Worm (Caenorhabditis elegans) whole organism, L4 larva: Measurements from ENCODE around the gene srh-45.

Experiments
- D1046.2 ChIP-seq: fragments of 200-800 bp; sonication (Bioruptor generic); IDR thresholded peaks from 2 replicates; pipeline ENCODE4 v1.3.6; 2022; ENCODE audit warnings: missing genetic modification characterization, missing compliant biosample characterization
- F10B5.3 ChIP-seq: sonication (generic microtip); optimal IDR thresholded peaks from 2 replicates; lab custom pipeline; 2016; ENCODE audit warnings: mild to moderate bottlenecking, missing genetic modification characterization, missing compliant biosample characterization
- F26F4.8 ChIP-seq: fragments of 200-800 bp; sonication (Bioruptor generic); conservative IDR thresholded peaks from 2 replicates; pipeline ENCODE4 v1.3.6; 2022; ENCODE audit warnings: missing genetic modification characterization, missing compliant biosample characterization
- F37D6.2 ChIP-seq: sonication (generic microtip); optimal IDR thresholded peaks from 2 replicates; lab custom pipeline; 2016; ENCODE audit warnings: mild to moderate bottlenecking, missing genetic modification characterization, missing compliant biosample characterization
- R02D3.7 ChIP-seq: fragments of 150-350 bp; sonication (generic microtip); optimal IDR thresholded peaks from 3 replicates; lab custom pipeline; 2014; ENCODE audit warnings: missing biosample characterization, missing genetic modification characterization
- T26A8.4 ChIP-seq: fragments of 200-800 bp; sonication (Bioruptor generic); IDR thresholded peaks from 2 replicates; pipeline ENCODE4 v1.3.6; 2022; ENCODE audit warnings: missing genetic modification characterization, missing compliant biosample characterization
- Y105C5A.15 ChIP-seq: fragments of 200-800 bp; sonication (Bioruptor generic); IDR thresholded peaks from 2 replicates; pipeline ENCODE4 v1.3.6; 2022; ENCODE audit warnings: missing genetic modification characterization, missing compliant biosample characterization
- Y48G9A.11 ChIP-seq: fragments of 200-800 bp; sonication (Bioruptor generic); IDR thresholded peaks from 2 replicates; pipeline ENCODE4 v1.3.6; 2022; ENCODE audit warnings: missing genetic modification reagents, missing genetic modification characterization, missing compliant biosample characterization
- Y5F2A.4 ChIP-seq: fragments of 200-800 bp; sonication (Bioruptor generic); optimal IDR thresholded peaks from 2 replicates; lab custom pipeline; 2018; ENCODE audit warnings: mild to moderate bottlenecking, missing genetic modification characterization, missing compliant biosample characterization
- Y75B8A.6 ChIP-seq: fragments of 200-800 bp; sonication (Bioruptor generic); IDR thresholded peaks from 2 replicates; pipeline ENCODE4 v1.3.6; 2022; ENCODE audit warnings: missing genetic modification reagents, missing genetic modification characterization, missing compliant biosample characterization
- ZK337.2 ChIP-seq: fragments of 200-800 bp; sonication (Bioruptor generic); IDR thresholded peaks from 2 replicates; pipeline ENCODE4 v1.3.6; 2022; ENCODE audit warnings: missing genetic modification reagents, missing genetic modification characterization, missing compliant biosample characterization
- ZK546.5 ChIP-seq, 2 experiments: sonication (generic microtip); optimal IDR thresholded peaks; 2 replicates each; lab custom pipeline; 2017; ENCODE audit warnings: missing biosample characterization in 2 of 2, missing genetic modification characterization in 2 of 2
- aha-1 ChIP-seq: fragments of 150-350 bp; peaks from one replicate; lab custom pipeline; 2014; ENCODE audit warnings: missing biosample characterization, missing genetic modification characterization
- ctbp-1 ChIP-seq: fragments of 200-800 bp; sonication (Bioruptor generic); IDR thresholded peaks from 2 replicates; pipeline ENCODE4 v1.3.6; 2022; ENCODE audit warnings: missing genetic modification reagents, missing genetic modification characterization, missing compliant biosample characterization
- daf-16 ChIP-seq, 3 experiments: sonication (generic microtip); optimal IDR thresholded peaks; 2 replicates each; lab custom pipeline; 2016 to 2017; ENCODE audit warnings: missing genetic modification characterization in 3 of 3, missing genetic modification reagents in 3 of 3, mild to moderate bottlenecking in 2 of 3, missing compliant biosample characterization in 2 of 3, missing biosample characterization in 1 of 3, moderate library complexity in 1 of 3
- daf-19 ChIP-seq: fragments of 200-800 bp; sonication (Bioruptor generic); conservative IDR thresholded peaks from 2 replicates; pipeline ENCODE4 v1.3.6; 2022; ENCODE audit warnings: missing genetic modification characterization, missing compliant biosample characterization
- dmd-6 ChIP-seq: fragments of 200-800 bp; sonication (Bioruptor generic); IDR thresholded peaks from 2 replicates; pipeline ENCODE4 v1.3.6; 2022; ENCODE audit warnings: missing genetic modification reagents, missing genetic modification characterization, missing compliant biosample characterization
- dmd-8 ChIP-seq: fragments of 200-800 bp; sonication (Bioruptor generic); IDR thresholded peaks from 2 replicates; pipeline ENCODE4 v1.3.6; 2022; ENCODE audit warnings: missing genetic modification characterization, missing compliant biosample characterization
- dpl-1 ChIP-seq: fragments of 150-350 bp; optimal IDR thresholded peaks from 2 replicates; lab custom pipeline; 2014; ENCODE audit warnings: missing biosample characterization, missing genetic modification reagents, missing genetic modification characterization
- duxl-1 ChIP-seq: sonication (generic microtip); optimal IDR thresholded peaks from 2 replicates; lab custom pipeline; 2016; ENCODE audit warnings: mild to moderate bottlenecking, missing genetic modification characterization, moderate library complexity, missing compliant biosample characterization; ENCODE audit not compliant: poor library complexity
- egl-27 ChIP-seq: sonication (generic microtip); optimal IDR thresholded peaks from 3 replicates; lab custom pipeline; 2017; ENCODE audit warnings: missing biosample characterization, missing genetic modification reagents, missing genetic modification characterization
- hif-1 ChIP-seq, 2 experiments: sonication (generic microtip); optimal IDR thresholded peaks; 2 replicates each; lab custom pipeline; 2016 to 2017; ENCODE audit warnings: missing compliant biosample characterization in 2 of 2, missing genetic modification characterization in 2 of 2, missing genetic modification reagents in 2 of 2, missing genotype in 2 of 2, mild to moderate bottlenecking in 1 of 2
- hlh-11 ChIP-seq: fragments of 200-800 bp; sonication (Bioruptor generic); optimal IDR thresholded peaks from 2 replicates; lab custom pipeline; 2018; ENCODE audit warnings: mild to moderate bottlenecking, missing genetic modification characterization, missing compliant biosample characterization
- hlh-30 ChIP-seq: sonication (generic microtip); optimal IDR thresholded peaks from 2 replicates; lab custom pipeline; 2017; ENCODE audit warnings: antibody characterized with exemption, mild to moderate bottlenecking, missing genetic modification characterization, missing compliant biosample characterization; ENCODE audit not compliant: insufficient read depth
- lin-38 ChIP-seq: fragments of 200-800 bp; sonication (Bioruptor generic); IDR thresholded peaks from 2 replicates; pipeline ENCODE4 v1.3.6; 2022; ENCODE audit warnings: missing genetic modification reagents, missing genetic modification characterization, missing compliant biosample characterization
- madf-9 ChIP-seq: fragments of 200-800 bp; sonication (Bioruptor generic); conservative IDR thresholded peaks from 2 replicates; pipeline ENCODE4 v1.3.6; 2022; ENCODE audit warnings: missing genetic modification reagents, missing genetic modification characterization, missing compliant biosample characterization
- mdt-29 ChIP-seq: fragments of 200-800 bp; sonication (Bioruptor generic); IDR thresholded peaks from 2 replicates; pipeline ENCODE4 v1.3.6; 2022; ENCODE audit warnings: missing genetic modification reagents, missing genetic modification characterization, missing compliant biosample characterization
- mep-1 ChIP-seq: fragments of 150-350 bp; sonication (generic microtip); optimal IDR thresholded peaks from 3 replicates; lab custom pipeline; 2014; ENCODE audit warnings: missing biosample characterization, missing genetic modification characterization
- mes-2 ChIP-seq: sonication (generic microtip); optimal IDR thresholded peaks from 2 replicates; lab custom pipeline; 2016; ENCODE audit warnings: missing genotype, mild to moderate bottlenecking, missing genetic modification characterization, missing compliant biosample characterization; ENCODE audit not compliant: poor library complexity, severe bottlenecking
- mxl-3 ChIP-seq: fragments of 200-800 bp; sonication (Bioruptor generic); optimal IDR thresholded peaks from 2 replicates; lab custom pipeline; 2018; ENCODE audit warnings: mild to moderate bottlenecking, missing genetic modification characterization, missing compliant biosample characterization
- nhr-10 ChIP-seq: fragments of 150-350 bp; optimal IDR thresholded peaks from 2 replicates; lab custom pipeline; 2014; ENCODE audit warnings: missing biosample characterization, missing genetic modification characterization
- nhr-111 ChIP-seq: fragments of 200-800 bp; sonication (Bioruptor generic); optimal IDR thresholded peaks from 2 replicates; lab custom pipeline; 2018; ENCODE audit warnings: mild to moderate bottlenecking, missing genetic modification characterization, missing compliant biosample characterization
- nhr-237 ChIP-seq: sonication (generic microtip); optimal IDR thresholded peaks from 2 replicates; lab custom pipeline; 2017; ENCODE audit warnings: missing biosample characterization, missing genetic modification characterization
- nhr-25 ChIP-seq: sonication (generic microtip); optimal IDR thresholded peaks from 2 replicates; lab custom pipeline; 2017; ENCODE audit warnings: missing genetic modification characterization, mild to moderate bottlenecking, missing compliant biosample characterization, antibody characterized with exemption, moderate library complexity, borderline replicate concordance; ENCODE audit not compliant: insufficient read depth
- nhr-42 ChIP-seq: fragments of 200-800 bp; sonication (Bioruptor generic); IDR thresholded peaks from 2 replicates; pipeline ENCODE4 v1.3.6; 2022; ENCODE audit warnings: missing genetic modification characterization, missing compliant biosample characterization
- nhr-48 ChIP-seq: sonication (generic microtip); optimal IDR thresholded peaks from 2 replicates; lab custom pipeline; 2016; ENCODE audit warnings: mild to moderate bottlenecking, missing genetic modification characterization, missing compliant biosample characterization
- rbr-2 ChIP-seq: sonication (generic microtip); optimal IDR thresholded peaks from 2 replicates; lab custom pipeline; 2016; ENCODE audit warnings: missing genotype, missing genetic modification characterization, missing compliant biosample characterization
- spr-1 ChIP-seq: sonication (generic microtip); optimal IDR thresholded peaks from 2 replicates; lab custom pipeline; 2016; ENCODE audit warnings: mild to moderate bottlenecking, missing genetic modification characterization, missing compliant biosample characterization
- spr-3 ChIP-seq: fragments of 200-800 bp; sonication (Bioruptor generic); optimal IDR thresholded peaks from 2 replicates; lab custom pipeline; 2018; ENCODE audit warnings: mild to moderate bottlenecking, missing genetic modification characterization, missing compliant biosample characterization
- tra-1 ChIP-seq: fragments of 200-800 bp; sonication (Bioruptor generic); IDR thresholded peaks from 2 replicates; pipeline ENCODE4 v1.3.6; 2022; ENCODE audit warnings: missing genetic modification reagents, missing genetic modification characterization, missing compliant biosample characterization
- unc-130 ChIP-seq: sonication (generic microtip); optimal IDR thresholded peaks from 2 replicates; lab custom pipeline; 2016; ENCODE audit warnings: missing genetic modification reagents, missing genetic modification characterization, missing compliant biosample characterization
- unc-62 ChIP-seq, 3 experiments: fragments of 150-350 bp in 1 of 3; sonication (generic microtip); optimal IDR thresholded peaks in 2 of 3; peaks in 1 of 3; 1 replicate in 1 of 3; 2 replicates in 2 of 3; lab custom pipeline; 2014 to 2017; ENCODE audit warnings: missing biosample characterization in 3 of 3, missing genetic modification characterization in 3 of 3, missing genetic modification reagents in 3 of 3, missing genotype in 1 of 3
- vab-7 ChIP-seq: fragments of 200-800 bp; sonication (Bioruptor generic); IDR thresholded peaks from 2 replicates; pipeline ENCODE4 v1.3.6; 2022; ENCODE audit warnings: missing genetic modification reagents, missing genetic modification characterization, missing compliant biosample characterization
- zag-1 ChIP-seq: fragments of 150-350 bp; optimal IDR thresholded peaks from 2 replicates; lab custom pipeline; 2014; ENCODE audit warnings: missing biosample characterization, missing genetic modification characterization
- zfp-2 ChIP-seq: sonication (generic microtip); optimal IDR thresholded peaks from 2 replicates; lab custom pipeline; 2016; ENCODE audit warnings: mild to moderate bottlenecking, missing genetic modification characterization, missing compliant biosample characterization
- zfp-3 ChIP-seq: fragments of 200-800 bp; sonication (Bioruptor generic); conservative IDR thresholded peaks from 2 replicates; pipeline ENCODE4 v1.3.6; 2022; ENCODE audit warnings: missing genetic modification reagents, missing genetic modification characterization, missing compliant biosample characterization
- zip-2 ChIP-seq: fragments of 150-350 bp; optimal IDR thresholded peaks from 2 replicates; lab custom pipeline; 2014; ENCODE audit warnings: missing biosample characterization, missing genetic modification characterization

Gene srh-45

DNA sequence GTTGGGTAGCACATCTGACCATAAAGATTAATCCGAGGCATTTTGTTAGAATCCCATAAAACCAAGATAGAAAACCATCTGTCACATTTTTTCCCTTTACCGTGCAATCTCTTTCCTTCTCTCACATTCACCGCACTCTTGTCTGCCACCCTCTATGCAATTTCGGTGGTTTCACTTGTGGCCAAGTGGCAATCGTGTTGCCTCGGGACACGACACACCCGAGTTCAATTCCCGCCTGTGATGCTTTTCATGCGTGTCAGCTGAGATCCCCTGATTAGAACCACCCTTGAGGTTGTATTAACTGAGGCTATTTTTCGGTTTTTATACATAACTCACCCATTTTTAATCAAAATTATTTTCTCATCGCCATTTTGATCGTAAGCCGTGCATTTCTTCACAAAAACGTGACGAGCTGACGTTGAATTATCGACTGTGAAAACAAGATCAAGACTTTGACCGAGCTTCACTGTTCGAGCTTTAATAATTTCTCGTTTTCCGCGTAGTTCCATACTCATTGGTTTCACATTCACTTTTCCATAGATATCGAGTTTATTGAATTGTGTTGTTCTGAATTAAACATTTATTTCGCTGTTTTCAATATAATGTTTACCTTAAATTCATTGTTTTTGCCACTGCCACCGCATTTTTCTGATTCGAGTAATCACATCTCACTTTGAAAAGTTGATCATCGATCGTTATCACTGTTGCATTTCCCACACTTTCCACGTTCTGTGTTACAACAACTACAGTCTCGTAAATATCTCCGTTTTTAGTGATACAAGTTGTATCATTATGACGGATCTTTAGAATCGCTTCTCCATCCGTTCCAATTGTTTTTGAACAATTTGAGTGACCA, 9.5 kb upstream of the srh-45 start (continued):
- TF ChIP-seq unc-130 (GFP tag; lab: Kevin White, UChicago), result peak; percentile 96
- TF ChIP-seq vab-7, result peak; percentile 98
- TF ChIP-seq T26A8.4, result peak; percentile 96
- peak; percentile 97 for TF ChIP-seq Y5F2A.4 (GFP tag; lab: Kevin White, UChicago)
- TF ChIP-seq D1046.2 (GFP tag; lab: Robert Waterston, UW), result peak; percentile 97
- TF ChIP-seq zfp-2 (tag; lab: Kevin White, UChicago), result peak; percentile 74
- peak; percentile 98 for TF ChIP-seq daf-19 (GFP tag; lab: Robert Waterston, UW)
- TF ChIP-seq F37D6.2 (tag; lab: Kevin White, UChicago), result peak; percentile 68
- peak; percentile 92 for TF ChIP-seq lin-38 (GFP tag; lab: Robert Waterston, UW)
- peak; percentile 79 for TF ChIP-seq nhr-25 (tag; lab: Kevin White, UChicago)
- peak; percentile 97 for TF ChIP-seq hlh-11 (tag; lab: Kevin White, UChicago)
- peak; percentile 95 for TF ChIP-seq mxl-3 (GFP tag; lab: Kevin White, UChicago)
- TF ChIP-seq ctbp-1, result peak; percentile 98
- peak; percentile 93 for TF ChIP-seq aha-1 (tag; lab: Kevin White, UChicago)
- TF ChIP-seq zfp-3, result peak; percentile 92
- TF ChIP-seq nhr-111 (GFP tag; lab: Kevin White, UChicago), result peak; percentile 98
- TF ChIP-seq ZK546.5 (tag; optimal IDR thresholded peaks at IDR 0.05; lab: Kevin White, UChicago), result peak in 1 of 2 experiments; percentile 28
- peak; percentile 8 for TF ChIP-seq zag-1 (tag; lab: Kevin White, UChicago)
- TF ChIP-seq spr-3 (GFP tag; lab: Kevin White, UChicago), result peak; percentile 95
- TF ChIP-seq egl-27 (tag; lab: Kevin White, UChicago), result no peak
- peak; percentile 89 for TF ChIP-seq dmd-6 (GFP tag; lab: Robert Waterston, UW)
- no peak for TF ChIP-seq nhr-237 (tag; lab: Kevin White, UChicago)
- peak; percentile 94 for TF ChIP-seq Y48G9A.11 (GFP tag; lab: Robert Waterston, UW)
- TF ChIP-seq hif-1 (tag; optimal IDR thresholded peaks at IDR 0.05; lab: Kevin White, UChicago), result peak in 1 of 2 experiments; percentile 82
- TF ChIP-seq nhr-48, result peak; percentile 79
- TF ChIP-seq hlh-30 (tag; lab: Kevin White, UChicago), result peak; percentile 98
- peak; percentile 92 for TF ChIP-seq mdt-29 (GFP tag; lab: Robert Waterston, UW)
- peak; percentile 91 for TF ChIP-seq duxl-1 (tag; lab: Kevin White, UChicago)
- TF ChIP-seq madf-9, result peak; percentile 97
- peak; percentile 93 for TF ChIP-seq mes-2 (tag; lab: Kevin White, UChicago)
- peak; percentile 95 for TF ChIP-seq nhr-42 (GFP tag; lab: Robert Waterston, UW)
- TF ChIP-seq zip-2 (tag; lab: Kevin White, UChicago), result no peak
- peak; percentile 56 for TF ChIP-seq dpl-1 (GFP tag; lab: Kevin White, UChicago)
- TF ChIP-seq R02D3.7, result peak; percentile 45
- peak; percentile 90 for TF ChIP-seq rbr-2 (tag; lab: Kevin White, UChicago)
- TF ChIP-seq unc-62 (GFP tag; optimal IDR thresholded peaks at IDR 0.05 in 1 of 2; lab: Kevin White, UChicago), result peak in 1 of 2 experiments; percentile 84
- peak; percentile 65 for TF ChIP-seq unc-62 (tag; optimal IDR thresholded peaks at IDR 0.05; lab: Kevin White, UChicago)
- TF ChIP-seq spr-1 (tag; lab: Kevin White, UChicago), result peak; percentile 88
- TF ChIP-seq F26F4.8 (GFP tag; lab: Robert Waterston, UW), result peak; percentile 100
- peak; percentile 88 for TF ChIP-seq F10B5.3
- TF ChIP-seq Y105C5A.15 (GFP tag; lab: Robert Waterston, UW), result peak; percentile 100
- peak; percentile 99 for TF ChIP-seq tra-1
- peak; percentile 76 for TF ChIP-seq nhr-10 (tag; lab: Kevin White, UChicago)
- peak; percentile 92 for TF ChIP-seq mep-1
- peak; percentile 95 for TF ChIP-seq ZK337.2 (GFP tag; lab: Robert Waterston, UW)
- peak; percentile 100 for TF ChIP-seq dmd-8
- TF ChIP-seq daf-16 (GFP tag; optimal IDR thresholded peaks at IDR 0.05; lab: Kevin White, UChicago), result peak; percentile 89 to 98
- TF ChIP-seq daf-16 (tag; optimal IDR thresholded peaks at IDR 0.05; lab: Kevin White, UChicago), result peak; percentile 87
- peak; percentile 97 for TF ChIP-seq Y75B8A.6 (GFP tag; lab: Robert Waterston, UW)
